Worm (Caenorhabditis elegans) whole organism, L4/young adult: ENCODE results near the gene srx-50.

Experiments
- dao-5 ChIP-seq: sonication (generic microtip); optimal IDR thresholded peaks from 2 replicates; lab custom pipeline; 2016; ENCODE audit warnings: missing genotype, missing genetic modification characterization, moderate library complexity, missing compliant biosample characterization
- him-1 ChIP-seq: sonication (generic microtip); optimal IDR thresholded peaks from 2 replicates; lab custom pipeline; 2016; ENCODE audit warnings: missing genotype, missing genetic modification reagents, missing genetic modification characterization, missing compliant biosample characterization

DNA sequence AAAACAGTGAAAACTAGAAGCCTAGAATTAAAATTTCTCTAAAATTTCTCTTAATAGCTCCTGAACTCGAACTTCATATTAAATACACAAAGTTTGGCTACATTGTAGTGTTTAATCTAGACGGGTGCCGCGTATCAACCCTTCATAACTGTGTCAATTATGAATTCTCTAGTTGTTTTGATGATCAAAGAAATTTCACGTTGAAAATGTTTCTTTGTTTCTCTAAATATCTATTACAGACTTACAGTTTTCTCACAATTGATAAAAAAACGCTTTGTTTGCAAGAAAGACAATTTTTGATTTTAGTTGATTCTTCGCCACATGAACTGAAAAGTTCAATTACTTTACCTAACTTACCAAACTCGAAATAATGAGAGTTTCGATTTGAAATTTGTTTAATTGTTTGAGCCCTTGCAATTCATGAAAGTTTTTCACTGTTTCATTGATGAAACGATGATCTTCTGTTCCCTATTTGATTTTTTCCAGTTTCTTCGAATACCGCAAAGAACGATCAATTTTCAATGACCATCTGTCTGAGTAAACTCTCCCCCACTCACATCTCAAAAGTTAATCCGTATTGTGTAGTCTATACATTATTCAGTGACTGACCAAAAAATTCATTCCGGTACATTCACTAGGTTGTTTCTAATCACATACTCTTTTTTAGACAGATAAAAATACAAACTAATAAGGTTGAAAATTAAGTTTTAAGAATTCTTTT, 11.0 kb upstream of the srx-50 start:
- TF ChIP-seq dao-5 (no peak), him-1 (tag; lab: Kevin White, UChicago) (no peak)
